Worm (Caenorhabditis elegans) whole organism, late embryonic: ENCODE data around the gene sax-3.

ENCODE experiments used
- C08G9.2 ChIP-seq: sonication (generic microtip); optimal IDR thresholded peaks from 2 replicates; lab custom pipeline; 2016; ENCODE audit warnings: mild to moderate bottlenecking, missing genetic modification characterization, moderate library complexity, missing compliant biosample characterization
- C38D4.7 ChIP-seq: fragments of 200-800 bp; sonication (Bioruptor generic); optimal IDR thresholded peaks from 2 replicates; lab custom pipeline; 2018; ENCODE audit warnings: mild to moderate bottlenecking, missing genetic modification characterization, moderate library complexity, missing compliant biosample characterization
- K02D7.2 ChIP-seq: sonication (generic microtip); optimal IDR thresholded peaks from 2 replicates; lab custom pipeline; 2017; ENCODE audit warnings: mild to moderate bottlenecking, missing genetic modification characterization, missing compliant biosample characterization
- K09A11.1 ChIP-seq: sonication (generic microtip); optimal IDR thresholded peaks from 2 replicates; lab custom pipeline; 2017; ENCODE audit warnings: antibody characterized with exemption, mild to moderate bottlenecking, missing genetic modification characterization, missing compliant biosample characterization; ENCODE audit not compliant: insufficient read depth
- T23F11.4 ChIP-seq: fragments of 200-800 bp; sonication (Bioruptor generic); optimal IDR thresholded peaks from 2 replicates; lab custom pipeline; 2018; ENCODE audit warnings: mild to moderate bottlenecking, missing genetic modification characterization, missing compliant biosample characterization
- Y22D7AL.16 ChIP-seq: sonication (generic microtip); optimal IDR thresholded peaks from 2 replicates; lab custom pipeline; 2016; ENCODE audit warnings: missing genetic modification characterization, missing compliant biosample characterization
- ahr-1 ChIP-seq: sonication (generic microtip); optimal IDR thresholded peaks from 2 replicates; lab custom pipeline; 2016; ENCODE audit warnings: missing genetic modification characterization, missing compliant biosample characterization
- ceh-19 ChIP-seq: fragments of 200-800 bp; sonication (Bioruptor generic); optimal IDR thresholded peaks from 2 replicates; lab custom pipeline; 2018; ENCODE audit warnings: mild to moderate bottlenecking, missing genetic modification characterization, missing compliant biosample characterization
- ceh-2 ChIP-seq: sonication (generic microtip); optimal IDR thresholded peaks from 2 replicates; lab custom pipeline; 2016; ENCODE audit warnings: missing genotype, missing genetic modification characterization, missing compliant biosample characterization
- ceh-22 ChIP-seq: sonication (generic microtip); optimal IDR thresholded peaks from 2 replicates; lab custom pipeline; 2017; ENCODE audit warnings: missing biosample characterization, missing genetic modification characterization
- ceh-31 ChIP-seq: sonication (generic microtip); optimal IDR thresholded peaks from 2 replicates; lab custom pipeline; 2016; ENCODE audit warnings: missing genetic modification characterization, missing compliant biosample characterization
- ceh-34 ChIP-seq: sonication (generic microtip); optimal IDR thresholded peaks from 2 replicates; lab custom pipeline; 2016; ENCODE audit warnings: mild to moderate bottlenecking, missing genetic modification characterization, missing compliant biosample characterization
- ceh-6 ChIP-seq: fragments of 200-800 bp; sonication (Bioruptor generic); optimal IDR thresholded peaks from 2 replicates; lab custom pipeline; 2018; ENCODE audit warnings: mild to moderate bottlenecking, missing genetic modification characterization, missing compliant biosample characterization
- che-1 ChIP-seq: sonication (generic microtip); optimal IDR thresholded peaks from 2 replicates; lab custom pipeline; 2016; ENCODE audit warnings: mild to moderate bottlenecking, missing genetic modification characterization, missing compliant biosample characterization
- dmd-4 ChIP-seq: sonication (generic microtip); optimal IDR thresholded peaks from 2 replicates; lab custom pipeline; 2016; ENCODE audit warnings: borderline replicate concordance, missing genetic modification characterization, missing compliant biosample characterization
- dve-1 ChIP-seq: sonication (generic microtip); optimal IDR thresholded peaks from 2 replicates; lab custom pipeline; 2017; ENCODE audit warnings: antibody characterized with exemption, mild to moderate bottlenecking, missing genetic modification characterization, missing compliant biosample characterization
- elt-2 ChIP-seq: sonication (generic microtip); optimal IDR thresholded peaks from 2 replicates; lab custom pipeline; 2016; ENCODE audit warnings: missing genetic modification reagents, missing genetic modification characterization, missing compliant biosample characterization
- eyg-1 ChIP-seq: sonication (generic microtip); optimal IDR thresholded peaks from 2 replicates; lab custom pipeline; 2016; ENCODE audit warnings: missing genotype, missing genetic modification characterization, missing compliant biosample characterization
- fax-1 ChIP-seq: sonication (generic microtip); optimal IDR thresholded peaks from 2 replicates; lab custom pipeline; 2016; ENCODE audit warnings: missing genotype, missing genetic modification characterization, missing compliant biosample characterization
- fkh-10 ChIP-seq: fragments of 150-350 bp; optimal IDR thresholded peaks from 2 replicates; lab custom pipeline; 2014; ENCODE audit warnings: missing biosample characterization, missing genetic modification reagents, missing genetic modification characterization
- fkh-6 ChIP-seq: sonication (generic microtip); optimal IDR thresholded peaks from 2 replicates; lab custom pipeline; 2016; ENCODE audit warnings: missing genetic modification characterization, missing compliant biosample characterization
- gmeb-2 ChIP-seq: sonication (generic microtip); optimal IDR thresholded peaks from 2 replicates; lab custom pipeline; 2016; ENCODE audit warnings: missing genetic modification characterization, inconsistent platforms, missing compliant biosample characterization
- hlh-13 ChIP-seq: fragments of 200-800 bp; sonication (Bioruptor generic); optimal IDR thresholded peaks from 2 replicates; lab custom pipeline; 2018; ENCODE audit warnings: mild to moderate bottlenecking, missing genetic modification characterization, missing compliant biosample characterization
- hlh-15 ChIP-seq: sonication (generic microtip); optimal IDR thresholded peaks from 2 replicates; lab custom pipeline; 2016; ENCODE audit warnings: missing genetic modification characterization, missing compliant biosample characterization
- hlh-30 ChIP-seq: sonication (generic microtip); optimal IDR thresholded peaks from 2 replicates; lab custom pipeline; 2017; ENCODE audit warnings: antibody characterized with exemption, missing genetic modification characterization, missing compliant biosample characterization; ENCODE audit not compliant: insufficient read depth
- hlh-6 ChIP-seq: sonication (generic microtip); optimal IDR thresholded peaks from 2 replicates; lab custom pipeline; 2016; ENCODE audit warnings: missing genotype, missing genetic modification characterization, missing compliant biosample characterization
- hlh-8 ChIP-seq: sonication (generic microtip); optimal IDR thresholded peaks from 2 replicates; lab custom pipeline; 2016; ENCODE audit warnings: missing genotype, missing genetic modification characterization, missing compliant biosample characterization
- lim-6 ChIP-seq: sonication (generic microtip); optimal IDR thresholded peaks from 2 replicates; lab custom pipeline; 2016; ENCODE audit warnings: missing genetic modification characterization, missing compliant biosample characterization
- nhr-11 ChIP-seq: fragments of 150-350 bp; optimal IDR thresholded peaks from 2 replicates; lab custom pipeline; 2014; ENCODE audit warnings: missing biosample characterization, missing genetic modification characterization
- pat-9 ChIP-seq: fragments of 200-800 bp; sonication (Bioruptor generic); optimal IDR thresholded peaks from 2 replicates; lab custom pipeline; 2018; ENCODE audit warnings: mild to moderate bottlenecking, missing genetic modification characterization, moderate library complexity, missing compliant biosample characterization
- pha-2 ChIP-seq: sonication (generic microtip); optimal IDR thresholded peaks from 2 replicates; lab custom pipeline; 2017; ENCODE audit warnings: mild to moderate bottlenecking, missing genetic modification characterization, missing compliant biosample characterization
- pha-4 ChIP-seq: fragments of 150-350 bp; optimal IDR thresholded peaks from 2 replicates; lab custom pipeline; 2018; ENCODE audit warnings: missing biosample characterization, missing genetic modification reagents, missing genetic modification characterization
- pros-1 ChIP-seq: fragments of 150-350 bp; optimal IDR thresholded peaks from 2 replicates; lab custom pipeline; 2014; ENCODE audit warnings: missing biosample characterization, missing genetic modification reagents, missing genetic modification characterization
- ref-2 ChIP-seq: sonication (generic microtip); optimal IDR thresholded peaks from 2 replicates; lab custom pipeline; 2016; ENCODE audit warnings: missing genetic modification characterization, missing compliant biosample characterization
- sox-2 ChIP-seq: fragments of 200-800 bp; sonication (Bioruptor generic); IDR thresholded peaks from 2 replicates; pipeline ENCODE4 v1.3.6; 2022; ENCODE audit warnings: missing genetic modification reagents, missing genetic modification characterization, missing compliant biosample characterization
- tbx-2 ChIP-seq: sonication (generic microtip); optimal IDR thresholded peaks from 2 replicates; lab custom pipeline; 2016; ENCODE audit warnings: missing genetic modification characterization, missing compliant biosample characterization
- tbx-7 ChIP-seq: sonication (generic microtip); optimal IDR thresholded peaks from 2 replicates; lab custom pipeline; 2016; ENCODE audit warnings: missing genotype, missing genetic modification characterization, missing compliant biosample characterization
- ztf-16 ChIP-seq: sonication (generic microtip); optimal IDR thresholded peaks from 2 replicates; lab custom pipeline; 2017; ENCODE audit warnings: missing genetic modification characterization, missing compliant biosample characterization

The sax-3 gene

DNA sequence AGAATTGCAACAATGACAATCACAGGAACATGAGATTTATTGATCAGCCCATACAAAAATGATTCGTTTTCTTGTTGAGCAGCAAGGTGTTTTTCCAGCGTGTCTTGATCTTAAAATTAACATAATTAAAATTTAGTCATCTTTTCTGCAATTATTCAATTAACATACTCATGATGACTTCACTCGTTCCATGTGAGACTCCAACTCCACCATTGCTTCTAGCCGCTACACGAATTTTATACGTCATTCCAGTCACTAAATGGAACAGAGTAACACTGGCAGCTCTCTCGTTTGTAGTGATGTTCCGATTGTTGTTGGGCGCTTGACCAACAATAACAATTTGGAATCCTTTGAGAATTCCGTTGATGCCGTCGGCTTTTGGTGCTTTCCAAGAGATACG lies 11.9 kb downstream of the sax-3 start:
- no peak for TF ChIP-seq ref-2 (tag; lab: Kevin White, UChicago)
- TF ChIP-seq ceh-6 (GFP tag; lab: Kevin White, UChicago), result no peak
- TF ChIP-seq fkh-10 (GFP tag; lab: Kevin White, UChicago), result no peak
- no peak for TF ChIP-seq che-1 (tag; lab: Kevin White, UChicago)
- TF ChIP-seq dve-1 (tag; lab: Kevin White, UChicago), result no peak
- no peak for TF ChIP-seq ztf-16 (tag; lab: Kevin White, UChicago)
- TF ChIP-seq ceh-31 (tag; lab: Kevin White, UChicago), result no peak
- no peak for TF ChIP-seq ahr-1 (tag; lab: Kevin White, UChicago)
- TF ChIP-seq lim-6 (tag; lab: Kevin White, UChicago), result no peak
- no peak for TF ChIP-seq Y22D7AL.16 (tag; lab: Kevin White, UChicago)
- no peak for TF ChIP-seq T23F11.4 (GFP tag; lab: Kevin White, UChicago)
- TF ChIP-seq hlh-15 (tag; lab: Kevin White, UChicago), result no peak
- TF ChIP-seq pha-2 (tag; lab: Kevin White, UChicago), result no peak
- TF ChIP-seq eyg-1 (tag; lab: Kevin White, UChicago), result no peak
- no peak for TF ChIP-seq C08G9.2 (tag; lab: Kevin White, UChicago)
- TF ChIP-seq C38D4.7 (GFP tag; lab: Kevin White, UChicago), result no peak
- no peak for TF ChIP-seq fkh-6 (tag; lab: Kevin White, UChicago)
- TF ChIP-seq tbx-2 (tag; lab: Kevin White, UChicago), result no peak
- no peak for TF ChIP-seq K02D7.2 (tag; lab: Kevin White, UChicago)

DNA sequence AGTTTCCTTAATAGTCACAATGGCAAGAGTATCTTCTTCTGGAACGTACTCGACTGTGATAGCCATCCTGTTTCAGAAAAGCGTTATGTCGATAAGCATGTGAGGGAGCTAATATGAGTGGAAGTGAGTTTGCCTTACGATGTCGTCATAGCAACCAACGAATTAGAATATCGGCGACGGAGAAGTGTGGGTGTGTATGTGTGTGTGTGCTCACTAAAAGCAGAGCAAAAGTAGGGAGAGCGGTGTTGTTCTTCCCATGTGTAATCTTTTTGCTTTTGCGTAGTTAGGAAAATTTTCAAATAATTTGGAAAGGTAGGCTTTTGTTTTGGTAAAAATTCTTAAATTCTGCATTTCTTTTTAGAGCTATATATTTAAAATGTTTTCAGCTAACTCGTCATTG lies 14.6 kb downstream of the sax-3 start, which contains the start of gene ZK813.5:
Gene ZK813.5, minus strand, starts transcription at position 101 of the 400 bp plus-strand sequence.
- TF ChIP-seq hlh-6 (tag; lab: Kevin White, UChicago) (no peak), pat-9 (tag; lab: Kevin White, UChicago) (no peak), ceh-34 (tag; lab: Kevin White, UChicago) (no peak), ref-2 (tag; lab: Kevin White, UChicago) (no peak), tbx-7 (tag; lab: Kevin White, UChicago) (no peak), ceh-31 (tag; lab: Kevin White, UChicago) (no peak), dmd-4 (tag; lab: Kevin White, UChicago) (no peak)
- TF ChIP-seq, all 69 proteins: peak for 0

DNA sequence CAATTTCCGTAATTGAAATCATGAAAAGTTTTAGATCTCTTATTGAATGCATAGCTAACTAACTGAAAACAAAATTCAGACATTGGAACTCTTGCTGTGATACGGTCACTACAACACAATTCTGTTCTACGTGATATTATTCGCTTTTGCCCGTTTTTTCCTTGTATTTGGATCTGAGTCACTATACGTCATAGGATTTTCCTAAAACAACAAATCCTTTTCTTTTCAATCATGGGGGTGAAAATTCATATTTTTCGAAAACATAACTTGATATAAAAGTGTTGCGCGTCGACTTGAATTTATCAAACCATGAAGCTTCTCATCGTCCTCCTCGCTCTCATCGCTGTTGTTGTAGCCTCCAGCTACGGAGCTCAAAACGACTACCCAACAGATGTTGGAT lies 19.7 kb downstream of the sax-3 start, which contains the start of gene ZK813.1:
Gene ZK813.1, plus strand, starts transcription at position 301 of the 400 bp plus-strand sequence.
- TF ChIP-seq tbx-2 (tag; lab: Kevin White, UChicago) (no peak), hlh-13 (GFP tag; lab: Kevin White, UChicago) (no peak), fkh-10 (GFP tag; lab: Kevin White, UChicago) (no peak), pha-4 (tag; lab: Kevin White, UChicago) (no peak), hlh-15 (tag; lab: Kevin White, UChicago) (no peak), hlh-6 (tag; lab: Kevin White, UChicago) (no peak), gmeb-2 (no peak), nhr-11 (tag; lab: Kevin White, UChicago) (no peak), pros-1 (tag; lab: Kevin White, UChicago) (no peak), ceh-19 (no peak), ceh-22 (no peak), ceh-34 (tag; lab: Kevin White, UChicago) (no peak), fax-1 (tag; lab: Kevin White, UChicago) (no peak), T23F11.4 (GFP tag; lab: Kevin White, UChicago) (no peak), C08G9.2 (tag; lab: Kevin White, UChicago) (no peak)

DNA sequence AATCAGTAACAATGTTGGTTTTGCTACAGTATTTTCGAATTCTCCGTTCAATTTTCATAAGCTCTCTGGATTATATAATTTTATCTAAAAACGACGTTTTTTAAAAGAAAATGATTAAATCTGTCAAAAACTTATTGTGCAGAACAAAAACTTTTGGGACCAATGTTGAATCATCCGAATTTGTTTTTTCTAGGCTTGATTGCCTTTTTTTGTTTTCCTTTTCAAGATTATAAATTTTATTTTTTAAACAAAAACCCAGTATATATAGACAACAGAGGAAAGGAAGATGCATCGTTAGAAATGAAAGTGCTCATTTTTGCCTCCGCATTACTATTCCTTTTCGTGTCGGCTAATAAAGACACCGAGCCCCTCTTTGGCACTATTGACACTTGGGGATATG lies 21.2 kb downstream of the sax-3 start, which contains the start of gene ZK813.7:
Gene ZK813.7, plus strand, starts transcription at position 301 of the 400 bp plus-strand sequence.
- no peak for TF ChIP-seq ceh-2 (tag; lab: Kevin White, UChicago)
- TF ChIP-seq fkh-6 (tag; lab: Kevin White, UChicago), result no peak
- no peak for TF ChIP-seq ceh-19
- no peak for TF ChIP-seq pha-4 (tag; lab: Kevin White, UChicago)
- no peak for TF ChIP-seq hlh-6 (tag; lab: Kevin White, UChicago)
- no peak for TF ChIP-seq ceh-34 (tag; lab: Kevin White, UChicago)
- no peak for TF ChIP-seq K02D7.2 (tag; lab: Kevin White, UChicago)
- TF ChIP-seq hlh-30 (tag; lab: Kevin White, UChicago), result no peak
- TF ChIP-seq sox-2, result no peak
- TF ChIP-seq K09A11.1 (tag; lab: Kevin White, UChicago), result no peak
- TF ChIP-seq fkh-10 (GFP tag; lab: Kevin White, UChicago), result no peak
- no peak for TF ChIP-seq ref-2 (tag; lab: Kevin White, UChicago)
- TF ChIP-seq dmd-4 (tag; lab: Kevin White, UChicago), result no peak
- TF ChIP-seq elt-2, result no peak
- TF ChIP-seq eyg-1 (tag; lab: Kevin White, UChicago), result no peak
- TF ChIP-seq hlh-8, result no peak
- TF ChIP-seq ceh-6 (GFP tag; lab: Kevin White, UChicago), result no peak
- no peak for TF ChIP-seq ceh-22
- TF ChIP-seq, all 69 proteins: peak for 0
